Worm (Caenorhabditis elegans) whole organism, L3 larva: Measurements from ENCODE around the gene D2062.5.

Experiments used
- ZK546.5 ChIP-seq: sonication (generic microtip); optimal IDR thresholded peaks from 2 replicates; lab custom pipeline; 2017; ENCODE audit warnings: missing biosample characterization, missing genetic modification characterization
- aly-2 ChIP-seq: fragments of 150-350 bp; optimal IDR thresholded peaks from 2 replicates; lab custom pipeline; 2014; ENCODE audit warnings: missing biosample characterization, missing genetic modification characterization
- ceh-82 ChIP-seq: fragments of 150-350 bp; optimal IDR thresholded peaks from 2 replicates; lab custom pipeline; 2014; ENCODE audit warnings: missing biosample characterization, missing genetic modification characterization
- elt-1 ChIP-seq: fragments of 150-350 bp; optimal IDR thresholded peaks from 2 replicates; lab custom pipeline; 2014; ENCODE audit warnings: missing biosample characterization, missing genetic modification characterization
- jun-1 ChIP-seq: fragments of 150-350 bp; optimal IDR thresholded peaks from 2 replicates; lab custom pipeline; 2014; ENCODE audit warnings: missing biosample characterization, missing genetic modification reagents, missing genetic modification characterization
- lin-15B ChIP-seq: fragments of 150-350 bp; optimal IDR thresholded peaks from 2 replicates; lab custom pipeline; 2014; ENCODE audit warnings: missing biosample characterization, missing genetic modification characterization
- lin-39 ChIP-seq: fragments of 150-350 bp; optimal IDR thresholded peaks from 2 replicates; lab custom pipeline; 2018; ENCODE audit warnings: missing biosample characterization, missing genetic modification reagents, missing genetic modification characterization
- nhr-28 ChIP-seq: fragments of 150-350 bp; optimal IDR thresholded peaks from 2 replicates; lab custom pipeline; 2014; ENCODE audit warnings: missing biosample characterization, missing genetic modification characterization
- nhr-77 ChIP-seq: fragments of 150-350 bp; optimal IDR thresholded peaks from 2 replicates; lab custom pipeline; 2014; ENCODE audit warnings: missing biosample characterization, missing genetic modification characterization
- pqm-1 ChIP-seq: fragments of 150-350 bp; optimal IDR thresholded peaks from 2 replicates; lab custom pipeline; 2017; ENCODE audit warnings: missing biosample characterization, missing genetic modification characterization, inconsistent platforms

DNA sequence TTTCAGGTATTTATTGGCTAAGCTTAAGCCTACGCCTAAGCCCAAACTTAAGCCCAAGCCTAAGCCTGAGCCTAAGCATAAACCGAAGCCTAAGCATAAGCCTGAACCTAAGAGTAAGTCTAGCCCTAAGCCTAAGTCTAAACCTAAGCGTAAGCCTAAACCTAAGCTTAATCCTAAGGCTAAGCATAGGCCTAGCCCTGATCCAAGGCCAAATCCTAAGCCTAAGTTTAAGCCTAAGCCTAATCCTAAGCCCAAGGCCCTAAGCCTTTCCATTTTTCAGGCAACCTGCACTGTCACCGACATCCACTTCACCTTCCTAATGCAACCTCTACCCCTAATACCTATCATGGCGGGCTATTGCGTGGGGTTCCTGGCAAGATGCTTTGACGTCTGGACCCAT is 11.6 kb upstream of the D2062.5 start:
- TF ChIP-seq lin-15B (no peak), elt-1 (tag; lab: Kevin White, UChicago) (no peak), pqm-1 (tag; lab: Kevin White, UChicago) (no peak), lin-39 (tag; lab: Kevin White, UChicago) (no peak), nhr-77 (no peak), aly-2 (tag; lab: Kevin White, UChicago) (no peak), ZK546.5 (tag; lab: Kevin White, UChicago) (no peak), jun-1 (tag; lab: Kevin White, UChicago) (no peak), nhr-28 (tag; lab: Kevin White, UChicago) (no peak), ceh-82 (tag; lab: Kevin White, UChicago) (no peak)
